Fruit fly (Drosophila melanogaster) whole organism, embryonic: ENCODE data around the gene bero.

Experiments used
- CG12236 ChIP-seq: fragments of 200-800 bp; sonication (Bioruptor generic); optimal IDR thresholded peaks from 2 replicates; lab custom pipeline; 2016; ENCODE audit warnings: missing biosample characterization, missing genetic modification characterization
- CG14441 ChIP-seq: fragments of 200-800 bp; sonication (Bioruptor generic); IDR thresholded peaks from 2 replicates; pipeline ENCODE4 v1.3.6; 2022; ENCODE audit warnings: missing biosample characterization, missing genetic modification characterization
- CG31388 ChIP-seq: fragments of 200-800 bp; sonication (Bioruptor generic); optimal IDR thresholded peaks from 2 replicates; lab custom pipeline; 2016; ENCODE audit warnings: missing biosample characterization, missing genetic modification characterization
- CG4328 ChIP-seq: fragments of 200-800 bp; sonication (Bioruptor generic); optimal IDR thresholded peaks from 3 replicates; lab custom pipeline; 2017; ENCODE audit warnings: missing biosample characterization, missing genetic modification reagents, missing genetic modification characterization

DNA sequence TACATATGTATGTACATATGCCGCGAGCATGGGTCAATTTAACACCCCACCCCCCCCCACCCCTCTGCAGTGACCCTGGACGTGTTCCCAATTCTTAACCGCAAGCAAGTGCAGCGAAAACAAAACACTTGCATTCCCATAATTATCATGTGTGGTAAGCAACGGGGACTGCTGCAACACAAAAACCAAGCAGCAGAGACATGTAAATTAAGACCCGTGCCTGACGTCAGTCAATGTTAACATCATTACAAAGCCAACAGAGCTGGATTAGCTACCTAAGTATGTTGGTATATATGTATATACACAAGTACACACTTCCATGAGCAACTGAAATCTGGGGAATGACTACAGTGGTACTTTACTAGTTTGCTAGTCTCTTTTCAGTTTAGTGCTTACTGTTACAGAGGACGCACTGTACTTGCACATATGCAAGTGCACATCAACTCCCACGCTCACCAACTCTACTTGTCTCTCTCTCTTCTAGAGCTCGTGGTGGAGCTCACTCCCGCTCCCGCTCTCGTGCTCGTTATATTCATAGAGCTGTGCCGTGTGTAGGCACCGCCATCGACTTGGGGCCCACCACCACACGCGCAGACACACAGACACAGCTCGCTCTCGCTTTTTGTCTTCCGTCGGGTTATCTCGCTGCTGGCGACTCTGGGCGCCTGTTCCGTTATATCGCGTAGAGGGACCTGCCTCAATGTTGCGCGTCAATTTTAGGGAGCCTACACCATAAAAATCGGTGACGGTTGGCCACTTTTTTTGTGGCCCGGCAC, 37.1 kb upstream of the bero start:
- TF ChIP-seq CG4328 (no peak), CG31388 (GFP tag; lab: Kevin White, UChicago) (no peak), CG12236 (no peak), CG14441 (GFP tag; lab: Robert Waterston, UW) (no peak)
